Worm (Caenorhabditis elegans): Measurements from ENCODE around the gene F47D12.9.

F47D12.9 gene

ce11 chrIII:6278301-6278827 lies 24.8 kb downstream of the F47D12.9 start, which contains the start of gene C18F10.7 (continued):
- TF ChIP-seq akir-1 (GFP tag; optimal IDR thresholded peaks at IDR 0.05): no peak
- no peak for TF ChIP-seq dpl-1 (GFP tag; optimal IDR thresholded peaks at IDR 0.05)
- TF ChIP-seq lag-1 (GFP tag; IDR thresholded peaks at IDR 0.05): no peak
- TF ChIP-seq sptf-2 (GFP tag; optimal IDR thresholded peaks at IDR 0.05): no peak
- no peak for TF ChIP-seq fkh-3 (tag; optimal IDR thresholded peaks at IDR 0.05)
- no peak for TF ChIP-seq ztf-26 (tag; optimal IDR thresholded peaks at IDR 0.05)
- peak; percentile 70 for TF ChIP-seq snpc-3.4 (tag; optimal IDR thresholded peaks at IDR 0.05)
- TF ChIP-seq sdz-38 (tag; optimal IDR thresholded peaks at IDR 0.05): no peak
- TF ChIP-seq B0035.1 (tag; optimal IDR thresholded peaks at IDR 0.05): no peak
- TF ChIP-seq somi-1 (GFP tag; optimal IDR thresholded peaks at IDR 0.05): no peak

DNA sequence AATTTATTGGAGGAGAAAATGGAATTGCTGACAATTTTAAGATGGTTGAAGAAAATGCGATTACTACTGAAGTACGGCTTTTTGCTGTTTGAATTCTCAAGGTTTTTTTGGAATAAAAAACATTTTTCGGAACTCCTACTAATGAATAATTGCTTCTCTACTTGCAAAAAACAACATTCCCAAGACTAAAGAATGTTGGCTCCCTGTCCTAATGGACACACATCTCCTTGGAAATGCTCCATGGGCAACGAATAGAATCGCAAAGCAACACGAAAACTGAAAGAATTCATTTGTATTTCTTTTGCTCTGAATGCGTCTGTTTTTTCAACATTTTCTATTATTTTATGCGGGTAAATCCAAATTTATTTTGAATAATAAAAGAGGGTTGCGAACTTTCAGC lies 30.3 kb downstream of the F47D12.9 start, which contains the start of gene C18F10.2:
TSS of gene C18F10.2 (plus strand) at position 301 of the 400 bp plus-strand sequence.
- TF ChIP-seq ceh-27 (GFP tag; optimal IDR thresholded peaks at IDR 0.05): no peak
- no peak for TF ChIP-seq sptf-2 (GFP tag; optimal IDR thresholded peaks at IDR 0.05)
- TF ChIP-seq Y95B8A.8 (GFP tag; IDR thresholded peaks at IDR 0.05): no peak
- no peak for TF ChIP-seq lir-1 (GFP tag; conservative IDR thresholded peaks at IDR 0.05)
- no peak for TF ChIP-seq hmg-1.2 (GFP tag; IDR thresholded peaks at IDR 0.05)
- TF ChIP-seq bed-2 (GFP tag; IDR thresholded peaks at IDR 0.05): no peak
- no peak for TF ChIP-seq madf-10 (tag; optimal IDR thresholded peaks at IDR 0.05)
- TF ChIP-seq ets-4 (GFP tag; optimal IDR thresholded peaks at IDR 0.05): no peak
- no peak for TF ChIP-seq let-526 (GFP tag; IDR thresholded peaks at IDR 0.05)
- TF ChIP-seq tbp1 (GFP tag; optimal IDR thresholded peaks at IDR 0.05): no peak
- TF ChIP-seq mel-28 (tag; optimal IDR thresholded peaks at IDR 0.05; ENCODE audit: borderline replicate concordance): no peak
- no peak for TF ChIP-seq egl-18 (GFP tag; IDR thresholded peaks at IDR 0.05)
- no peak for TF ChIP-seq mes-4 (tag; optimal IDR thresholded peaks at IDR 0.05)
- no peak for TF ChIP-seq F10E7.11 (tag; optimal IDR thresholded peaks at IDR 0.05)

- TF ChIP-seq him-1 (tag; optimal IDR thresholded peaks at IDR 0.05) (no peak), B0336.3 (GFP tag; IDR thresholded peaks at IDR 0.05) (no peak), ztf-6 (GFP tag; IDR thresholded peaks at IDR 0.05) (no peak), nhr-120 (GFP tag; IDR thresholded peaks at IDR 0.05) (no peak), somi-1 (GFP tag; optimal IDR thresholded peaks at IDR 0.05) (no peak), attf-5 (GFP tag; optimal IDR thresholded peaks at IDR 0.05) (no peak), lin-26 (GFP tag; IDR thresholded peaks at IDR 0.05) (no peak), hrde-1 (tag; optimal IDR thresholded peaks at IDR 0.05; ENCODE audit: borderline replicate concordance) (no peak), ceh-58 (GFP tag; IDR thresholded peaks at IDR 0.05) (no peak), egl-44 (GFP tag; IDR thresholded peaks at IDR 0.05) (no peak)
These were observed 32.9 kb downstream of the F47D12.9 start, which contains the start of gene srg-3 for ce11 chrIII:6270277-6270676. Gene srg-3 (minus strand): TSS chrIII:6270377.

ce11 chrIII:6268061-6268460 lies 35.1 kb downstream of the F47D12.9 start, which contains the start of gene srg-7:
Gene srg-7 (minus strand): TSS chrIII:6268161.
- TF ChIP-seq xnd-1 (tag; optimal IDR thresholded peaks at IDR 0.05) (no peak), bed-1 (GFP tag; IDR thresholded peaks at IDR 0.05) (no peak), hrde-1 (tag; optimal IDR thresholded peaks at IDR 0.05; ENCODE audit: borderline replicate concordance) (no peak), F57C9.4 (tag; optimal IDR thresholded peaks at IDR 0.05) (no peak), T07F8.4 (tag; optimal IDR thresholded peaks at IDR 0.05) (no peak), gei-17 (GFP tag; optimal IDR thresholded peaks at IDR 0.05) (no peak), nfyb-1 (GFP tag; IDR thresholded peaks at IDR 0.05) (no peak), ama-1 (optimal IDR thresholded peaks at IDR 0.05) (no peak), ama-1 (GFP tag; optimal IDR thresholded peaks at IDR 0.05) (no peak), nhr-80 (tag; optimal IDR thresholded peaks at IDR 0.05) (no peak), athp-1 (tag; optimal IDR thresholded peaks at IDR 0.05) (no peak), lir-1 (GFP tag; conservative IDR thresholded peaks at IDR 0.05) (no peak), ceh-91 (GFP tag; IDR thresholded peaks at IDR 0.05) (no peak), repo-1 (tag; optimal IDR thresholded peaks at IDR 0.05) (no peak), sdz-38 (tag; optimal IDR thresholded peaks at IDR 0.05) (no peak), ekl-4 (GFP tag; IDR thresholded peaks at IDR 0.05) (no peak), nhr-90 (tag; optimal IDR thresholded peaks at IDR 0.05) (no peak)
